Fruit fly (Drosophila melanogaster) whole organism, wandering third instar larva: ENCODE results near the gene Nepl3.

Source experiments
- CG9705 ChIP-seq: fragments of 200-800 bp; sonication (Bioruptor generic); optimal IDR thresholded peaks from 2 replicates; lab custom pipeline; 2018; ENCODE audit warnings: missing biosample characterization, mild to moderate bottlenecking, missing genetic modification characterization
- Myc ChIP-seq: fragments of >200 bp; optimal IDR thresholded peaks from 2 replicates; lab custom pipeline; 2017
- br ChIP-seq: fragments of 200-800 bp; sonication (Bioruptor generic); optimal IDR thresholded peaks from 2 replicates; lab custom pipeline; 2016; ENCODE audit warnings: missing biosample characterization, missing genetic modification characterization
- foxo ChIP-seq, 2 experiments: fragments of 200-800 bp; sonication (Bioruptor generic); optimal IDR thresholded peaks; 2 replicates in 1 of 2; 3 replicates in 1 of 2; lab custom pipeline; 2016 to 2017; ENCODE audit warnings: missing biosample characterization in 2 of 2, missing genetic modification characterization in 2 of 2
- fru ChIP-seq: fragments of 200-800 bp; sonication (Bioruptor generic); optimal IDR thresholded peaks from 3 replicates; lab custom pipeline; 2016; ENCODE audit warnings: missing biosample characterization, mild to moderate bottlenecking, missing genetic modification characterization
- jim ChIP-seq: fragments of 175-275, 200-325 bp; sonication (Bioruptor generic); optimal IDR thresholded peaks from 2 replicates; lab custom pipeline; 2016; ENCODE audit warnings: missing biosample characterization, mild to moderate bottlenecking, missing genetic modification characterization
- lola ChIP-seq: fragments of >200 bp; optimal IDR thresholded peaks from 2 replicates; lab custom pipeline; 2017; ENCODE audit warnings: missing biosample characterization, missing genetic modification characterization
- psq ChIP-seq: fragments of 200-800 bp; sonication (Bioruptor generic); optimal IDR thresholded peaks from 3 replicates; lab custom pipeline; 2017; ENCODE audit warnings: missing biosample characterization, mild to moderate bottlenecking, missing genetic modification characterization, moderate library complexity
- sv ChIP-seq: fragments of 200-800 bp; sonication (Bioruptor generic); optimal IDR thresholded peaks from 3 replicates; lab custom pipeline; 2016; ENCODE audit warnings: missing biosample characterization, missing genetic modification characterization
- usp ChIP-seq: fragments of >200 bp; optimal IDR thresholded peaks from 2 replicates; lab custom pipeline; 2017; ENCODE audit warnings: missing biosample characterization, missing genetic modification characterization

DNA sequence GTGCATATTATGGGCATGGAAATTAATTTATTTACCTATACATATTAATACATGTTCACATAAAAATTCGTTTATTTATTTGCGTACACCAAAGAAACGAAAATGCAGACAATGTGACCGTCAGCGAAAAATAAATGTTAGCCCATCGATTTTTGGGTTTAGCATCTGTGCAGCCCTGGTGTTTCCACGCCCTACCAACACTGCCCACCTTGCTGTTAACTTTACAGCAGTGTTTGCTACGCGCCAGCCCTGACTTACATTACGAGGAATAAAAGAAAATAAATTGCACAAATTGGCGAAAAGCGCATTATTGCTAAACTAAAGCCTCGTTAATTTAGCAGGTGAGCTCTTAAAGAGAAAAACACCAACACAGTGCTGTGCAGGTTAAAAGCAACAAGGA, 15.0 kb downstream of the Nepl3 start, which contains the start of the genes CG33995, CG44000 and CG44001:
- TF ChIP-seq lola (GFP tag; lab: Kevin White, UChicago), result no peak
- TF ChIP-seq psq, result peak; percentile 7
- no peak for TF ChIP-seq jim (GFP tag; lab: Kevin White, UChicago)
- peak; percentile 52 for TF ChIP-seq CG9705 (GFP tag; lab: Kevin White, UChicago)
- TF ChIP-seq Myc (lab: Kevin White, UChicago), result no peak
- no peak for TF ChIP-seq usp (GFP tag; lab: Kevin White, UChicago)
- TF ChIP-seq sv (GFP tag; lab: Kevin White, UChicago), result peak; percentile 42
- TF ChIP-seq foxo (GFP tag; optimal IDR thresholded peaks at IDR 0.05; lab: Kevin White, UChicago), result peak in 1 of 2 experiments; percentile 74
- TF ChIP-seq fru (GFP tag; lab: Kevin White, UChicago), result peak; percentile 50
- peak; percentile 61 for TF ChIP-seq br
